Fruit fly (Drosophila melanogaster) whole organism, prepupa: ENCODE measurements around the gene Cog7.

Experiments used
- CG10631 ChIP-seq: fragments of 200-800 bp; sonication (Bioruptor generic); optimal IDR thresholded peaks from 2 replicates; lab custom pipeline; 2016; ENCODE audit warnings: missing biosample characterization, missing genetic modification characterization
- CG10669 ChIP-seq: fragments of 200-800 bp; sonication (Bioruptor generic); optimal IDR thresholded peaks from 3 replicates; lab custom pipeline; 2018; ENCODE audit warnings: missing biosample characterization, mild to moderate bottlenecking, missing genetic modification characterization, moderate library complexity
- CG16779 ChIP-seq: fragments of 200-800 bp; sonication (Bioruptor generic); optimal IDR thresholded peaks from 3 replicates; lab custom pipeline; 2017; ENCODE audit warnings: missing biosample characterization, mild to moderate bottlenecking, missing genetic modification characterization
- CG3032 ChIP-seq: fragments of 200-800 bp; optimal IDR thresholded peaks from 2 replicates; lab custom pipeline; 2019; ENCODE audit warnings: missing biosample characterization, mild to moderate bottlenecking, missing genetic modification characterization, moderate library complexity
- CG31627 ChIP-seq: fragments of 200-800 bp; sonication (Bioruptor generic); optimal IDR thresholded peaks from 3 replicates; lab custom pipeline; 2016; ENCODE audit warnings: missing biosample characterization, missing genetic modification characterization
- CG3919 ChIP-seq: fragments of 200-800 bp; sonication (Bioruptor generic); optimal IDR thresholded peaks from 3 replicates; lab custom pipeline; 2016; ENCODE audit warnings: missing biosample characterization, missing genetic modification characterization
- CG6276 ChIP-seq: fragments of 200-800 bp; sonication (Bioruptor generic); optimal IDR thresholded peaks from 2 replicates; lab custom pipeline; 2017; ENCODE audit warnings: missing biosample characterization, mild to moderate bottlenecking, missing genetic modification characterization
- CG6792 ChIP-seq: fragments of 200-800 bp; sonication (Bioruptor generic); optimal IDR thresholded peaks from 3 replicates; lab custom pipeline; 2016; ENCODE audit warnings: missing biosample characterization, missing genetic modification characterization
- CG8119 ChIP-seq: fragments of 200-800 bp; sonication (Bioruptor generic); IDR thresholded peaks from 3 replicates; pipeline ENCODE4 v1.3.6; 2022; ENCODE audit warnings: missing biosample characterization, missing genetic modification characterization
- CG8319 ChIP-seq: fragments of 200-800 bp; sonication (Bioruptor generic); optimal IDR thresholded peaks from 3 replicates; lab custom pipeline; 2016; ENCODE audit warnings: missing biosample characterization, missing genetic modification characterization
- CG9139 ChIP-seq: fragments of 200-800 bp; sonication (Bioruptor generic); optimal IDR thresholded peaks from 3 replicates; lab custom pipeline; 2017; ENCODE audit warnings: missing biosample characterization, mild to moderate bottlenecking, missing genetic modification characterization
- Eip93F ChIP-seq: fragments of 200-800 bp; sonication (Bioruptor generic); optimal IDR thresholded peaks from 2 replicates; lab custom pipeline; 2016; ENCODE audit warnings: missing biosample characterization, mild to moderate bottlenecking, missing genetic modification characterization
- Ets21C ChIP-seq: fragments of 200-800 bp; sonication (Bioruptor generic); optimal IDR thresholded peaks from 3 replicates; lab custom pipeline; 2016; ENCODE audit warnings: missing biosample characterization, missing genetic modification characterization
- Gug ChIP-seq: fragments of 200-800 bp; sonication (Bioruptor generic); IDR thresholded peaks from 2 replicates; pipeline ENCODE4 v1.3.6; 2022; ENCODE audit warnings: missing biosample characterization, missing genetic modification characterization
- Hr38 ChIP-seq: sonication (Bioruptor generic); optimal IDR thresholded peaks from 2 replicates; lab custom pipeline; 2016; ENCODE audit warnings: missing biosample characterization, missing genetic modification characterization
- Hr39 ChIP-seq: fragments of 200-800 bp; sonication (Bioruptor generic); optimal IDR thresholded peaks from 2 replicates; lab custom pipeline; 2016; ENCODE audit warnings: missing biosample characterization, missing genetic modification characterization
- OdsH ChIP-seq: fragments of 200-800 bp; sonication (Bioruptor generic); optimal IDR thresholded peaks from 3 replicates; lab custom pipeline; 2016; ENCODE audit warnings: missing biosample characterization, missing genetic modification characterization
- Smox ChIP-seq: fragments of 200-800 bp; sonication (Bioruptor generic); optimal IDR thresholded peaks from 3 replicates; lab custom pipeline; 2016; ENCODE audit warnings: missing biosample characterization, missing genetic modification characterization
- Sox15 ChIP-seq: fragments of 200-800 bp; sonication (Bioruptor generic); optimal IDR thresholded peaks from 3 replicates; lab custom pipeline; 2016; ENCODE audit warnings: missing biosample characterization, missing genetic modification characterization
- acj6 ChIP-seq: fragments of 200-800 bp; sonication (Bioruptor generic); optimal IDR thresholded peaks from 3 replicates; lab custom pipeline; 2016; ENCODE audit warnings: missing biosample characterization, missing genetic modification characterization
- cyc ChIP-seq: fragments of 200-800 bp; sonication (Bioruptor generic); optimal IDR thresholded peaks from 3 replicates; lab custom pipeline; 2016; ENCODE audit warnings: missing biosample characterization, missing genetic modification characterization
- esn ChIP-seq: fragments of 200-800 bp; sonication (Bioruptor generic); optimal IDR thresholded peaks from 2 replicates; lab custom pipeline; 2016; ENCODE audit warnings: missing biosample characterization, mild to moderate bottlenecking, missing genetic modification characterization, moderate library complexity
- fd85E ChIP-seq: fragments of 200-800 bp; sonication (Bioruptor generic); optimal IDR thresholded peaks from 3 replicates; lab custom pipeline; 2016; ENCODE audit warnings: missing biosample characterization, missing genetic modification characterization
- fkh ChIP-seq: fragments of 200-800 bp; sonication (Bioruptor generic); optimal IDR thresholded peaks from 3 replicates; lab custom pipeline; 2017; ENCODE audit warnings: missing biosample characterization, mild to moderate bottlenecking, missing genetic modification characterization, moderate library complexity
- pdm3 ChIP-seq: fragments of 200-800 bp; sonication (Bioruptor generic); optimal IDR thresholded peaks from 3 replicates; lab custom pipeline; 2016; ENCODE audit warnings: missing biosample characterization, missing genetic modification characterization

The Cog7 gene

dm6 chr3R:29894393-29894792 is 38.5 kb downstream of the Cog7 start (continued):
- no peak for TF ChIP-seq CG9139 (GFP tag; lab: Kevin White, UChicago)
- TF ChIP-seq CG3032 (tag; lab: Kevin White, UChicago): no peak
- TF ChIP-seq fd85E (GFP tag; lab: Kevin White, UChicago): no peak
- TF ChIP-seq Hr38: no peak
- TF ChIP-seq Hr39 (GFP tag; lab: Kevin White, UChicago): no peak
- no peak for TF ChIP-seq acj6 (GFP tag; lab: Kevin White, UChicago)
- TF ChIP-seq Sox15: no peak
- TF ChIP-seq fkh (GFP tag; lab: Kevin White, UChicago): no peak
- peak; percentile 30 for TF ChIP-seq OdsH
- peak; percentile 56 for TF ChIP-seq CG6276 (GFP tag; lab: Kevin White, UChicago)
- peak; percentile 21 for TF ChIP-seq CG10631 (GFP tag; lab: Kevin White, UChicago)
- peak; percentile 80 for TF ChIP-seq Gug (GFP tag; lab: Robert Waterston, UW)
- no peak for TF ChIP-seq cyc
- no peak for TF ChIP-seq CG6792
- TF ChIP-seq pdm3 (GFP tag; lab: Kevin White, UChicago): peak; percentile 19
- TF ChIP-seq CG16779: no peak
- TF ChIP-seq esn (GFP tag; lab: Kevin White, UChicago): no peak

dm6 chr3R:29893030-29893429 is 39.8 kb downstream of the Cog7 start:
- TF ChIP-seq CG9139 (GFP tag; lab: Kevin White, UChicago) (no peak), Eip93F (GFP tag; lab: Kevin White, UChicago) (no peak), CG8319 (GFP tag; lab: Kevin White, UChicago) (no peak), CG10669 (GFP tag; lab: Kevin White, UChicago) (no peak), CG8119 (no peak), Ets21C (GFP tag; lab: Kevin White, UChicago) (no peak), cyc (no peak), esn (GFP tag; lab: Kevin White, UChicago) (no peak)

dm6 chr3R:29891183-29891582 is 41.7 kb downstream of the Cog7 start:
- TF ChIP-seq Smox (GFP tag; lab: Kevin White, UChicago) (no peak), CG3919 (no peak), CG31627 (no peak), Hr39 (GFP tag; lab: Kevin White, UChicago) (no peak), fkh (GFP tag; lab: Kevin White, UChicago) (peak; percentile 76)
